Fruit fly (Drosophila melanogaster) whole organism, embryonic: ENCODE data around the gene CSN6.
A peak's percentile ranks its signal among the peaks of the same experiment; 100 is the strongest.

Experiments used
- Aef1 ChIP-seq: fragments of 200-800 bp; sonication (Bioruptor generic); IDR thresholded peaks from 3 replicates; pipeline ENCODE4 v1.3.6; 2022; ENCODE audit warnings: missing biosample characterization, missing genetic modification characterization
- Awh ChIP-seq: fragments of 200-800 bp; sonication (Bioruptor generic); IDR thresholded peaks from 2 replicates; pipeline ENCODE4, ENCODE4 v1.3.6; 2022; ENCODE audit warnings: missing biosample characterization, missing genetic modification characterization
- Bteb2 ChIP-seq: fragments of 200-800 bp; sonication (Bioruptor generic); optimal IDR thresholded peaks from 2 replicates; lab custom pipeline; 2016; ENCODE audit warnings: missing biosample characterization, missing genetic modification characterization
- CG10462 ChIP-seq: fragments of 200-800 bp; sonication (Bioruptor generic); optimal IDR thresholded peaks from 2 replicates; lab custom pipeline; 2016; ENCODE audit warnings: missing biosample characterization, missing genetic modification characterization
- CG11560 ChIP-seq: fragments of 200-800 bp; sonication (Bioruptor generic); IDR thresholded peaks from 3 replicates; pipeline ENCODE4 v1.3.6; 2022; ENCODE audit warnings: missing biosample characterization, missing genetic modification characterization
- CG12155 ChIP-seq: fragments of 200-800 bp; sonication (Bioruptor generic); optimal IDR thresholded peaks from 3 replicates; lab custom pipeline; 2016; ENCODE audit warnings: missing biosample characterization, missing genetic modification characterization
- CG12219 ChIP-seq: fragments of 200-800 bp; sonication (Bioruptor generic); optimal IDR thresholded peaks from 3 replicates; lab custom pipeline; 2018; ENCODE audit warnings: missing biosample characterization, mild to moderate bottlenecking, missing genetic modification characterization
- CG12299 ChIP-seq: fragments of 200-800 bp; sonication (Bioruptor generic); optimal IDR thresholded peaks from 2 replicates; lab custom pipeline; 2018; ENCODE audit warnings: missing biosample characterization, mild to moderate bottlenecking, missing genetic modification characterization
- CG1603 ChIP-seq: fragments of 200-800 bp; sonication (Bioruptor generic); optimal IDR thresholded peaks from 2 replicates; lab custom pipeline; 2019; ENCODE audit warnings: missing biosample characterization, mild to moderate bottlenecking, missing genetic modification characterization, moderate library complexity
- CG16813 ChIP-seq: fragments of 200-800 bp; sonication (Bioruptor generic); IDR thresholded peaks from 3 replicates; pipeline ENCODE4 v1.3.6; 2022; ENCODE audit warnings: missing biosample characterization, missing genetic modification characterization; ENCODE audit not compliant: partially characterized antibody
- CG17568 ChIP-seq: fragments of 200-800 bp; sonication (Bioruptor generic); optimal IDR thresholded peaks from 2 replicates; lab custom pipeline; 2018; ENCODE audit warnings: missing biosample characterization, mild to moderate bottlenecking, missing genetic modification characterization, moderate library complexity
- CG17912 ChIP-seq: fragments of 200-800 bp; sonication (Bioruptor generic); optimal IDR thresholded peaks from 2 replicates; lab custom pipeline; 2018; ENCODE audit warnings: missing biosample characterization, mild to moderate bottlenecking, missing genetic modification characterization
- CG18476 ChIP-seq: fragments of 200-800 bp; sonication (Bioruptor generic); optimal IDR thresholded peaks from 2 replicates; lab custom pipeline; 2016; ENCODE audit warnings: missing biosample characterization, mild to moderate bottlenecking, missing genetic modification characterization
- CG2120 ChIP-seq: fragments of 200-800 bp; sonication (Bioruptor generic); optimal IDR thresholded peaks from 3 replicates; lab custom pipeline; 2016; ENCODE audit warnings: missing biosample characterization, missing genetic modification characterization
- CG2678 ChIP-seq: fragments of 200-800 bp; sonication (Bioruptor generic); optimal IDR thresholded peaks from 3 replicates; lab custom pipeline; 2019; ENCODE audit warnings: missing biosample characterization, mild to moderate bottlenecking, missing genetic modification characterization, moderate library complexity
- CG31441 ChIP-seq: fragments of 200-800 bp; sonication (Bioruptor generic); IDR thresholded peaks from 2 replicates; pipeline ENCODE4 v1.3.6; 2022; ENCODE audit warnings: missing biosample characterization, missing genetic modification characterization
- CG6272 ChIP-seq: fragments of 200-800 bp; sonication (Bioruptor generic); IDR thresholded peaks from 2 replicates; pipeline ENCODE4 v1.3.6; 2022; ENCODE audit warnings: missing biosample characterization, missing genetic modification characterization
- CG6813 ChIP-seq: fragments of 200-800 bp; sonication (Bioruptor generic); optimal IDR thresholded peaks from 2 replicates; lab custom pipeline; 2017; ENCODE audit warnings: missing biosample characterization, missing genetic modification characterization, mild to moderate bottlenecking, moderate library complexity, missing genetic modification reagents
- CG7372 ChIP-seq: fragments of 200-800 bp; sonication (Bioruptor generic); IDR thresholded peaks from 2 replicates; pipeline ENCODE4 v1.3.6; 2022; ENCODE audit warnings: missing biosample characterization, missing genetic modification characterization
- CG7987 ChIP-seq: fragments of 200-800 bp; sonication (Bioruptor generic); optimal IDR thresholded peaks from 2 replicates; lab custom pipeline; 2018; ENCODE audit warnings: missing biosample characterization, mild to moderate bottlenecking, missing genetic modification characterization, moderate library complexity
- CG8281 ChIP-seq: fragments of 200-800 bp; sonication (Bioruptor generic); optimal IDR thresholded peaks from 2 replicates; lab custom pipeline; 2018; ENCODE audit warnings: missing biosample characterization, mild to moderate bottlenecking, missing genetic modification characterization, moderate library complexity
- CG8478 ChIP-seq: fragments of >200 bp; optimal IDR thresholded peaks from 2 replicates; lab custom pipeline; 2018
- ERR ChIP-seq: fragments of 200-800 bp; sonication (Bioruptor generic); optimal IDR thresholded peaks from 2 replicates; lab custom pipeline; 2016; ENCODE audit warnings: missing biosample characterization, missing genetic modification characterization
- HHEX ChIP-seq: fragments of 200-800 bp; sonication (Bioruptor generic); optimal IDR thresholded peaks from 3 replicates; lab custom pipeline; 2017; ENCODE audit warnings: missing biosample characterization, mild to moderate bottlenecking, missing genetic modification characterization, missing genetic modification reagents
- Hmx ChIP-seq: fragments of 200-800 bp; sonication (Bioruptor generic); optimal IDR thresholded peaks from 2 replicates; lab custom pipeline; 2016; ENCODE audit warnings: missing biosample characterization, missing genetic modification characterization
- Neu2 ChIP-seq: fragments of 200-800 bp; sonication (Bioruptor generic); optimal IDR thresholded peaks from 3 replicates; lab custom pipeline; 2016; ENCODE audit warnings: missing biosample characterization, missing genetic modification characterization, borderline replicate concordance
- Nf-YB ChIP-seq: fragments of 200-800 bp; sonication (Bioruptor generic); optimal IDR thresholded peaks from 3 replicates; lab custom pipeline; 2019; ENCODE audit warnings: missing biosample characterization, mild to moderate bottlenecking, missing genetic modification characterization, moderate library complexity
- Oli ChIP-seq: fragments of 200-800 bp; sonication (Bioruptor generic); optimal IDR thresholded peaks from 2 replicates; lab custom pipeline; 2018; ENCODE audit warnings: missing biosample characterization, mild to moderate bottlenecking, missing genetic modification characterization, moderate library complexity
- Side ChIP-seq: fragments of 200-800 bp; sonication (Bioruptor generic); optimal IDR thresholded peaks from 2 replicates; lab custom pipeline; 2016; ENCODE audit warnings: missing biosample characterization, missing genetic modification characterization
- Sox100B ChIP-seq: fragments of 200-800 bp; sonication (Bioruptor generic); optimal IDR thresholded peaks from 3 replicates; lab custom pipeline; 2018; ENCODE audit warnings: missing biosample characterization, mild to moderate bottlenecking, missing genetic modification characterization
- Vsx1 ChIP-seq: fragments of 200-800 bp; sonication (Bioruptor generic); optimal IDR thresholded peaks from 2 replicates; lab custom pipeline; 2017; ENCODE audit warnings: missing biosample characterization, mild to moderate bottlenecking, missing genetic modification characterization, missing genetic modification reagents
- ab ChIP-seq: fragments of 200-800 bp; sonication (Bioruptor generic); optimal IDR thresholded peaks from 2 replicates; lab custom pipeline; 2016; ENCODE audit warnings: missing biosample characterization, missing genetic modification characterization
- az2 ChIP-seq: fragments of 200-800 bp; sonication (Bioruptor generic); optimal IDR thresholded peaks from 3 replicates; lab custom pipeline; 2016; ENCODE audit warnings: missing biosample characterization, missing genetic modification characterization
- ewg ChIP-seq: fragments of 200-800 bp; sonication (Bioruptor generic); optimal IDR thresholded peaks from 3 replicates; lab custom pipeline; 2017; ENCODE audit warnings: mild to moderate bottlenecking, missing biosample characterization, missing genetic modification reagents, missing genetic modification characterization
- fd64A ChIP-seq: fragments of 200-800 bp; sonication (Bioruptor generic); optimal IDR thresholded peaks from 3 replicates; lab custom pipeline; 2018; ENCODE audit warnings: missing biosample characterization, mild to moderate bottlenecking, missing genetic modification characterization
- gcm ChIP-seq: fragments of 200-800 bp; sonication (Bioruptor generic); optimal IDR thresholded peaks from 2 replicates; lab custom pipeline; 2019; ENCODE audit warnings: missing biosample characterization, mild to moderate bottlenecking, missing genetic modification characterization, moderate library complexity
- gfzf ChIP-seq: fragments of 200-800 bp; sonication (Bioruptor generic); optimal IDR thresholded peaks from 2 replicates; lab custom pipeline; 2016; ENCODE audit warnings: missing biosample characterization, mild to moderate bottlenecking, missing genetic modification characterization, moderate library complexity
- grau ChIP-seq: fragments of 200-800 bp; optimal IDR thresholded peaks from 3 replicates; lab custom pipeline; 2019; ENCODE audit warnings: missing biosample characterization, mild to moderate bottlenecking, missing genetic modification characterization, moderate library complexity
- gro ChIP-seq: fragments of 200-800 bp; sonication (Bioruptor generic); optimal IDR thresholded peaks from 2 replicates; lab custom pipeline; 2016; ENCODE audit warnings: missing biosample characterization, missing genetic modification characterization
- ind ChIP-seq: fragments of 200-800 bp; sonication (Bioruptor generic); optimal IDR thresholded peaks from 3 replicates; lab custom pipeline; 2016; ENCODE audit warnings: missing biosample characterization, missing genetic modification characterization
- lilli ChIP-seq: fragments of 200-800 bp; sonication (Bioruptor generic); optimal IDR thresholded peaks from 3 replicates; lab custom pipeline; 2016; ENCODE audit warnings: missing biosample characterization, missing genetic modification characterization
- nmo ChIP-seq: fragments of 200-800 bp; sonication (Bioruptor generic); optimal IDR thresholded peaks from 2 replicates; lab custom pipeline; 2018; ENCODE audit warnings: missing biosample characterization, mild to moderate bottlenecking, missing genetic modification characterization, moderate library complexity
- prd ChIP-seq, 3 experiments: fragments of >200 bp in 2 of 3; fragments of 200-800 bp in 1 of 3; sonication (Bioruptor generic) in 1 of 3; optimal IDR thresholded peaks in 2 of 3; IDR thresholded peaks in 1 of 3; 2 replicates in 2 of 3; 3 replicates in 1 of 3; pipeline versions ENCODE4 v1.3.6 to Lab custom; 2017 to 2022; ENCODE audit warnings: missing biosample characterization in 1 of 3, missing genetic modification characterization in 1 of 3
- sd ChIP-seq: fragments of 200-800 bp; sonication (Bioruptor generic); optimal IDR thresholded peaks from 3 replicates; lab custom pipeline; 2018; ENCODE audit warnings: missing biosample characterization, mild to moderate bottlenecking, missing genetic modification characterization, moderate library complexity
- usp ChIP-seq: fragments of >200 bp; optimal IDR thresholded peaks from 2 replicates; lab custom pipeline; 2017; ENCODE audit warnings: missing biosample characterization, missing genetic modification characterization
- vnd ChIP-seq: fragments of 200-800 bp; sonication (Bioruptor generic); IDR thresholded peaks from 3 replicates; pipeline ENCODE4 v1.3.6; 2022; ENCODE audit warnings: missing biosample characterization, missing genetic modification characterization; ENCODE audit not compliant: partially characterized antibody
- wek ChIP-seq: fragments of 200-800 bp; sonication (Bioruptor generic); optimal IDR thresholded peaks from 3 replicates; lab custom pipeline; 2018; ENCODE audit warnings: missing biosample characterization, mild to moderate bottlenecking, missing genetic modification characterization, moderate library complexity
- wor ChIP-seq: fragments of 200-800 bp; sonication (Bioruptor generic); IDR thresholded peaks from 2 replicates; pipeline ENCODE4 v1.3.6; 2022; ENCODE audit warnings: missing biosample characterization, missing genetic modification characterization

CSN6 gene

DNA sequence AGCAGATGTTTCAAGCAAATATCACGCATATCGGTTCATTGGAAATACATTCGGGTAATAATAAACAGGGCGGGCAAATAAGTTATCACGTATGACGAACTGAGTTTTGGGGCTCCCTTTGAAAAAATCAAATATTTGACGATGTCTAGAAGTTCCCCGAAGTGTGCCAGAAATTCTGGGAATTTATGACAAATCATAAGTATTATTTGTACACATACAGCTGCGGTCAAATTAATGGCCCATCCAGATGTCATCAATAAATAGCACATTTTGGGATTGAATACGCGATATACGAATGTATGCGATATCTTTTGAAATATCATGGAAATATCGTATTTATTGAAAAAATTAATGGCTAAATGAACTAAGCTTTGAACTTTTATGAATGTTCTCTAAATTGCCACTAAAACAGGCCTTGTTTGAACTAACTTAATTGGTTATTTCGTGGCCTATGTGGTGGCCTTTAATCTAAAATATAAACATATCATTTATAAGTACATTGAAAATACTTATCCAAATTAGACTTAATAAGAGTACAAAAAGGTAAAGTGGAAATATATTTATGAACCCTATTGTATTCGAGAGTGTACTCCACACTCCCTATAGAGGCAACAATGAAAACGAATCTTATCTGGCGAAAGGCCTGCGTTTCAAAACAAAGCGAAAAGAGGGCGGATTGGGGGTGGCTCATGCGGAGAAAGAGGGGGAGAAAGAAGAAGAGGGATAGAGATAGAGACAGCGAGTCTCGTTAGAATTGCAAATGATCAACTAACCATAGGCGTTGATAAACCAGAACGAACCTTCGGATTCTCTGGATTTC is 45.2 kb downstream of the CSN6 start (continued):
- peak; percentile 41 for TF ChIP-seq HHEX
- TF ChIP-seq CG2120 (GFP tag; lab: Kevin White, UChicago), result peak; percentile 37
- no peak for TF ChIP-seq wek (GFP tag; lab: Kevin White, UChicago)
- TF ChIP-seq CG16813 (GFP tag; lab: Robert Waterston, UW), result no peak
- no peak for TF ChIP-seq CG11560 (tag; lab: Robert Waterston, UW)
- TF ChIP-seq fd64A (GFP tag; lab: Kevin White, UChicago), result no peak
- TF ChIP-seq CG17912 (GFP tag; lab: Kevin White, UChicago), result no peak
- TF ChIP-seq Sox100B (GFP tag; lab: Kevin White, UChicago), result peak; percentile 73
- TF ChIP-seq CG12299 (tag; lab: Kevin White, UChicago), result no peak
- peak; percentile 38 for TF ChIP-seq gcm (GFP tag; lab: Kevin White, UChicago)
- peak; percentile 8 for TF ChIP-seq CG6813
- TF ChIP-seq CG18476 (GFP tag; lab: Kevin White, UChicago), result no peak
- peak; percentile 52 for TF ChIP-seq grau (tag; lab: Kevin White, UChicago)
- no peak for TF ChIP-seq CG8281 (tag; lab: Kevin White, UChicago)
- no peak for TF ChIP-seq ERR (GFP tag; lab: Kevin White, UChicago)
- TF ChIP-seq lilli, result peak; percentile 24
- no peak for TF ChIP-seq ab (GFP tag; lab: Kevin White, UChicago)
- TF ChIP-seq Vsx1 (GFP tag; lab: Kevin White, UChicago), result peak; percentile 29
- peak; percentile 8 for TF ChIP-seq ewg (GFP tag; lab: Kevin White, UChicago)
- TF ChIP-seq Neu2 (GFP tag; lab: Kevin White, UChicago), result no peak
- TF ChIP-seq az2, result peak; percentile 58
- TF ChIP-seq CG2678 (tag; lab: Kevin White, UChicago), result peak; percentile 73
- no peak for TF ChIP-seq Awh (GFP tag; lab: Robert Waterston, UW)
- TF ChIP-seq CG12219, result no peak
- no peak for TF ChIP-seq Bteb2 (GFP tag; lab: Kevin White, UChicago)
- no peak for TF ChIP-seq Side (GFP tag; lab: Kevin White, UChicago)
- no peak for TF ChIP-seq CG12155
- TF ChIP-seq nmo (GFP tag; lab: Kevin White, UChicago), result peak; percentile 76
- no peak for TF ChIP-seq gfzf (GFP tag; lab: Kevin White, UChicago)
- no peak for TF ChIP-seq gro (GFP tag; lab: Kevin White, UChicago)
- peak; percentile 32 for TF ChIP-seq Nf-YB (GFP tag; lab: Kevin White, UChicago)
- TF ChIP-seq CG31441 (GFP tag; lab: Robert Waterston, UW), result peak; percentile 57; the same call in 1 of the 2 replicates
- peak; percentile 16 for TF ChIP-seq ind (GFP tag; lab: Kevin White, UChicago)
- TF ChIP-seq vnd (GFP tag; lab: Robert Waterston, UW), result no peak
- TF ChIP-seq CG8478 (lab: Kevin White, UChicago), result no peak
- peak; percentile 23 for TF ChIP-seq CG1603 (tag; lab: Kevin White, UChicago)
- TF ChIP-seq usp, result no peak
- peak; percentile 62 for TF ChIP-seq Oli (tag; lab: Kevin White, UChicago)
- no peak for TF ChIP-seq Hmx (GFP tag; lab: Kevin White, UChicago)
- peak; percentile 14 for TF ChIP-seq CG10462
- no peak for TF ChIP-seq prd (optimal IDR thresholded peaks at IDR 0.05; lab: Kevin White, UChicago)
- TF ChIP-seq prd (GFP tag; IDR thresholded peaks at IDR 0.05; lab: Robert Waterston, UW), result 0 out of 3 replicates have a peak, but pooled peaks have one; percentile 30
- no peak for TF ChIP-seq CG6272 (GFP tag; lab: Robert Waterston, UW)
- TF ChIP-seq Aef1, result 0 out of 3 replicates have a peak, but pooled peaks have one; percentile 20
- TF ChIP-seq CG7372, result no peak
- peak; percentile 63 for TF ChIP-seq sd (tag; lab: Kevin White, UChicago)
- TF ChIP-seq CG7987, result no peak
- TF ChIP-seq wor (GFP tag; lab: Robert Waterston, UW), result no peak
- no peak for TF ChIP-seq CG17568
